Worm (Caenorhabditis elegans) whole organism, L4 larva: Measurements from ENCODE around the gene Y43F8B.19.

Experiments
- D1046.2 ChIP-seq: fragments of 200-800 bp; sonication (Bioruptor generic); IDR thresholded peaks from 2 replicates; pipeline ENCODE4 v1.3.6; 2022; ENCODE audit warnings: missing genetic modification characterization, missing compliant biosample characterization
- F26F4.8 ChIP-seq: fragments of 200-800 bp; sonication (Bioruptor generic); conservative IDR thresholded peaks from 2 replicates; pipeline ENCODE4 v1.3.6; 2022; ENCODE audit warnings: missing genetic modification characterization, missing compliant biosample characterization
- F44E2.7 ChIP-seq: fragments of 200-800 bp; sonication (Bioruptor generic); IDR thresholded peaks from 2 replicates; pipeline ENCODE4 v2.1.2; 2022; ENCODE audit warnings: missing genetic modification characterization, missing compliant biosample characterization
- F49E8.2 ChIP-seq: sonication (generic microtip); optimal IDR thresholded peaks from 2 replicates; lab custom pipeline; 2016; ENCODE audit warnings: missing compliant biosample characterization, mild to moderate bottlenecking, missing genetic modification characterization, borderline replicate concordance
- R02D3.7 ChIP-seq: fragments of 150-350 bp; sonication (generic microtip); optimal IDR thresholded peaks from 3 replicates; lab custom pipeline; 2014; ENCODE audit warnings: missing biosample characterization, missing genetic modification characterization
- T20F7.1 ChIP-seq: fragments of 200-800 bp; sonication (Bioruptor generic); optimal IDR thresholded peaks from 2 replicates; lab custom pipeline; 2018; ENCODE audit warnings: mild to moderate bottlenecking, missing genetic modification characterization, missing compliant biosample characterization
- T26A8.4 ChIP-seq: fragments of 200-800 bp; sonication (Bioruptor generic); IDR thresholded peaks from 2 replicates; pipeline ENCODE4 v1.3.6; 2022; ENCODE audit warnings: missing genetic modification characterization, missing compliant biosample characterization
- Y105C5A.15 ChIP-seq: fragments of 200-800 bp; sonication (Bioruptor generic); IDR thresholded peaks from 2 replicates; pipeline ENCODE4 v1.3.6; 2022; ENCODE audit warnings: missing genetic modification characterization, missing compliant biosample characterization
- Y75B8A.6 ChIP-seq: fragments of 200-800 bp; sonication (Bioruptor generic); IDR thresholded peaks from 2 replicates; pipeline ENCODE4 v1.3.6; 2022; ENCODE audit warnings: missing genetic modification reagents, missing genetic modification characterization, missing compliant biosample characterization
- ZK337.2 ChIP-seq: fragments of 200-800 bp; sonication (Bioruptor generic); IDR thresholded peaks from 2 replicates; pipeline ENCODE4 v1.3.6; 2022; ENCODE audit warnings: missing genetic modification reagents, missing genetic modification characterization, missing compliant biosample characterization
- aly-2 ChIP-seq: sonication (generic microtip); optimal IDR thresholded peaks from 2 replicates; lab custom pipeline; 2018; ENCODE audit warnings: missing biosample characterization, missing genetic modification characterization
- arid-1 ChIP-seq: fragments of 200-800 bp; sonication (Bioruptor generic); conservative IDR thresholded peaks from 2 replicates; pipeline ENCODE4 v1.3.6; 2022; ENCODE audit warnings: missing genetic modification reagents, missing genetic modification characterization, missing compliant biosample characterization
- attf-4 ChIP-seq: sonication (generic microtip); optimal IDR thresholded peaks from 3 replicates; lab custom pipeline; 2017; ENCODE audit warnings: missing biosample characterization, missing genetic modification characterization
- daf-8 ChIP-seq: fragments of 200-800 bp; sonication (Bioruptor generic); IDR thresholded peaks from 2 replicates; pipeline ENCODE4 v1.3.6; 2022; ENCODE audit warnings: missing genetic modification characterization, missing compliant biosample characterization
- dmd-8 ChIP-seq: fragments of 200-800 bp; sonication (Bioruptor generic); IDR thresholded peaks from 2 replicates; pipeline ENCODE4 v1.3.6; 2022; ENCODE audit warnings: missing genetic modification characterization, missing compliant biosample characterization
- dmd-9 ChIP-seq: fragments of 200-800 bp; sonication (Bioruptor generic); IDR thresholded peaks from 2 replicates; pipeline ENCODE4 v1.3.6; 2022; ENCODE audit warnings: missing genetic modification reagents, missing genetic modification characterization, missing compliant biosample characterization
- duxl-1 ChIP-seq: sonication (generic microtip); optimal IDR thresholded peaks from 2 replicates; lab custom pipeline; 2016; ENCODE audit warnings: mild to moderate bottlenecking, missing genetic modification characterization, moderate library complexity, missing compliant biosample characterization; ENCODE audit not compliant: poor library complexity
- hlh-30 ChIP-seq: sonication (generic microtip); optimal IDR thresholded peaks from 2 replicates; lab custom pipeline; 2017; ENCODE audit warnings: antibody characterized with exemption, mild to moderate bottlenecking, missing genetic modification characterization, missing compliant biosample characterization; ENCODE audit not compliant: insufficient read depth
- lin-29 ChIP-seq: fragments of 200-800 bp; sonication (Bioruptor generic); IDR thresholded peaks from 2 replicates; pipeline ENCODE4 v1.3.6; 2022; ENCODE audit warnings: missing genetic modification reagents, missing genetic modification characterization, missing compliant biosample characterization
- madf-9 ChIP-seq: fragments of 200-800 bp; sonication (Bioruptor generic); conservative IDR thresholded peaks from 2 replicates; pipeline ENCODE4 v1.3.6; 2022; ENCODE audit warnings: missing genetic modification reagents, missing genetic modification characterization, missing compliant biosample characterization
- mdt-29 ChIP-seq: fragments of 200-800 bp; sonication (Bioruptor generic); IDR thresholded peaks from 2 replicates; pipeline ENCODE4 v1.3.6; 2022; ENCODE audit warnings: missing genetic modification reagents, missing genetic modification characterization, missing compliant biosample characterization
- nhr-102 ChIP-seq: sonication (generic microtip); optimal IDR thresholded peaks from 2 replicates; lab custom pipeline; 2016; ENCODE audit warnings: mild to moderate bottlenecking, missing genetic modification characterization, moderate library complexity, missing compliant biosample characterization
- nhr-237 ChIP-seq: sonication (generic microtip); optimal IDR thresholded peaks from 2 replicates; lab custom pipeline; 2017; ENCODE audit warnings: missing biosample characterization, missing genetic modification characterization
- nhr-25 ChIP-seq: sonication (generic microtip); optimal IDR thresholded peaks from 2 replicates; lab custom pipeline; 2017; ENCODE audit warnings: missing genetic modification characterization, mild to moderate bottlenecking, missing compliant biosample characterization, antibody characterized with exemption, moderate library complexity, borderline replicate concordance; ENCODE audit not compliant: insufficient read depth
- nhr-28 ChIP-seq: fragments of 150-350 bp; optimal IDR thresholded peaks from 2 replicates; lab custom pipeline; 2014; ENCODE audit warnings: missing biosample characterization, missing genetic modification characterization
- nhr-48 ChIP-seq: sonication (generic microtip); optimal IDR thresholded peaks from 2 replicates; lab custom pipeline; 2016; ENCODE audit warnings: mild to moderate bottlenecking, missing genetic modification characterization, missing compliant biosample characterization
- pqm-1 ChIP-seq: sonication (generic microtip); optimal IDR thresholded peaks from 2 replicates; lab custom pipeline; 2017; ENCODE audit warnings: missing biosample characterization, missing genetic modification characterization
- set-16 ChIP-seq: fragments of 200-800 bp; sonication (Bioruptor generic); IDR thresholded peaks from 2 replicates; pipeline ENCODE4 v1.3.6; 2022; ENCODE audit warnings: missing genetic modification reagents, missing genetic modification characterization, missing compliant biosample characterization
- snpc-1.2 ChIP-seq: fragments of 200-800 bp; sonication (Bioruptor generic); IDR thresholded peaks from 2 replicates; pipeline ENCODE4 v1.3.6; 2022; ENCODE audit warnings: missing genetic modification reagents, missing genetic modification characterization, missing compliant biosample characterization
- spr-1 ChIP-seq: sonication (generic microtip); optimal IDR thresholded peaks from 2 replicates; lab custom pipeline; 2016; ENCODE audit warnings: mild to moderate bottlenecking, missing genetic modification characterization, missing compliant biosample characterization
- tra-1 ChIP-seq: fragments of 200-800 bp; sonication (Bioruptor generic); IDR thresholded peaks from 2 replicates; pipeline ENCODE4 v1.3.6; 2022; ENCODE audit warnings: missing genetic modification reagents, missing genetic modification characterization, missing compliant biosample characterization
- unc-39 ChIP-seq: sonication (generic microtip); optimal IDR thresholded peaks from 2 replicates; lab custom pipeline; 2017; ENCODE audit warnings: missing biosample characterization, missing genetic modification characterization
- unc-62 ChIP-seq, 3 experiments: fragments of 150-350 bp in 1 of 3; sonication (generic microtip); optimal IDR thresholded peaks in 2 of 3; peaks in 1 of 3; 1 replicate in 1 of 3; 2 replicates in 2 of 3; lab custom pipeline; 2014 to 2017; ENCODE audit warnings: missing biosample characterization in 3 of 3, missing genetic modification characterization in 3 of 3, missing genetic modification reagents in 3 of 3, missing genotype in 1 of 3
- zfp-2 ChIP-seq: sonication (generic microtip); optimal IDR thresholded peaks from 2 replicates; lab custom pipeline; 2016; ENCODE audit warnings: mild to moderate bottlenecking, missing genetic modification characterization, missing compliant biosample characterization
- ztf-11 ChIP-seq: fragments of 150-350 bp; optimal IDR thresholded peaks from 2 replicates; lab custom pipeline; 2014; ENCODE audit warnings: missing biosample characterization, missing genetic modification characterization
- ztf-7 ChIP-seq: fragments of 150-350 bp; optimal IDR thresholded peaks from 2 replicates; lab custom pipeline; 2014; ENCODE audit warnings: missing biosample characterization, missing genetic modification characterization

Gene Y43F8B.19

DNA sequence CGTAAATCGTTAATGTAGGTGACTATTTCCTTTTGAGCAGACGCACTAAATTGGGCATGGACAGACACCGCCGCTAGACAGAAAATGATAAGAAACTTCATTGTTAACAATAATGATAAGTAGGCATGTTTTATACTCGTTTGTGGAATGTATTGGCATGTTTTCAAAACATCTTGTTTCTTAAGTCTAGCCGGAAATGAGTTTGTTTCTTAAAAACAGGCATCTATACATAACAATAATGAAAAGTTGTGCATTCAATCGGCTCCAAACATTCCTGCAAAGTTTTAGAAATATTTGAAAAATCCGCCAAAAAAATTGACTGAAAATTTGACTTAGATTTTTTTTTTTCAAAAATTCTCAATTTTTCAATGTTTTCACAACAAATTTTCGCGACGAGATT, 16.5 kb downstream of the Y43F8B.19 start, which contains the start of gene scl-21:
scl-21 (minus strand) TSS at position 101 of the 400 bp plus-strand sequence.
- TF ChIP-seq madf-9 = no peak
- no peak for TF ChIP-seq daf-8 (GFP tag; lab: Robert Waterston, UW)
- no peak for TF ChIP-seq F26F4.8 (GFP tag; lab: Robert Waterston, UW)

DNA sequence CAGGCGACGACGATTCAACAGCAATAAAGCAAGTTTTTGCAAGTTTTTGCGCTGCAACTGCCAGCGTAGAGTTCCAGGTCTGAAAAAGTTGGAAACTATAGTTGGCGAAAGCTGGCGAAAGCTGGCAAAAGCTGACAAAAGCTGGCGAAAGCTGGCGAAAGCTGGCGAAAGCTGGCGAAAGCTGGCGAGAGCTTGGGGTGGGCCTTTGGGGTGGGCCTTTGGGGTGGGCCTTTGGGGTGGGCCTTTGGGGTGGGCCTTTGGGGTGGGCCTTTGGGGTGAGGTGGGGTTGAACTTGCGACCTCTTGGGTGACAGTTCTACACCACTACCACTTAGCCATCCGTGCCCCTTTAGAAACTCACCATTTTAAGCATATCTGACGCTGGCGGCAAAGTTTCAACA, 17.0 kb downstream of the Y43F8B.19 start:
- TF ChIP-seq aly-2 = no peak
- TF ChIP-seq F26F4.8 (GFP tag; lab: Robert Waterston, UW) = no peak
- peak; percentile 89 for TF ChIP-seq set-16 (GFP tag; lab: Robert Waterston, UW)
- no peak for TF ChIP-seq F49E8.2
- TF ChIP-seq snpc-1.2 (GFP tag; lab: Robert Waterston, UW) = 0 out of 2 replicates have a peak, but pooled peaks have one; percentile 20

DNA sequence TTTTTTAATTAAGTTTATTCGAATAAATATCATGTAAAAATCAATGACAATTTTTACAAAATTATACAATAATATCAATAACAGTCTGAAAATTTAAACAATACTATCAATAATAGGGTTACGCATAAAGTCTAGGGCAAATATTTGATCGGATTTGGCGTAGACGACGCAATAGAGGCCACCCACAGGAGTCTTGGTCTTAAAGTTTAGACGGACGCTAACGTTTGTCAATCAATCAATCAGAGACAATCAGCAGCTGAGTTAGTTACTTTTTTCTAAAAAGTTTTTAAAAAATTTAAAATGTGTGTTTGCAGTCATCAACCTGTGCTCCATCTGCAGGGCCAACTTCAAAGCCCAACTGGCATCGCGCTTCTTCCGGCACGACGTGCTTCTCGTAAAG, 20.8 kb downstream of the Y43F8B.19 start, which contains the start of gene Y43F8B.29:
Y43F8B.29 (plus strand) TSS at position 301 of the 400 bp plus-strand sequence.
- TF ChIP-seq Y105C5A.15 (GFP tag; lab: Robert Waterston, UW) (no peak), T20F7.1 (GFP tag; lab: Kevin White, UChicago) (no peak), dmd-9 (no peak), ZK337.2 (GFP tag; lab: Robert Waterston, UW) (no peak), attf-4 (no peak), nhr-28 (no peak), spr-1 (tag; lab: Kevin White, UChicago) (no peak), hlh-30 (no peak), Y75B8A.6 (GFP tag; lab: Robert Waterston, UW) (no peak), R02D3.7 (tag; lab: Kevin White, UChicago) (no peak), mdt-29 (GFP tag; lab: Robert Waterston, UW) (no peak), lin-29 (GFP tag; lab: Robert Waterston, UW) (no peak), nhr-237 (tag; lab: Kevin White, UChicago) (no peak), unc-62 (GFP tag; optimal IDR thresholded peaks at IDR 0.05 in 1 of 2; lab: Kevin White, UChicago) (no peak), unc-62 (tag; optimal IDR thresholded peaks at IDR 0.05; lab: Kevin White, UChicago) (no peak), ztf-11 (no peak), nhr-25 (no peak), T26A8.4 (GFP tag; lab: Robert Waterston, UW) (no peak), arid-1 (GFP tag; lab: Robert Waterston, UW) (no peak), nhr-102 (tag; lab: Kevin White, UChicago) (no peak), dmd-8 (no peak)

DNA sequence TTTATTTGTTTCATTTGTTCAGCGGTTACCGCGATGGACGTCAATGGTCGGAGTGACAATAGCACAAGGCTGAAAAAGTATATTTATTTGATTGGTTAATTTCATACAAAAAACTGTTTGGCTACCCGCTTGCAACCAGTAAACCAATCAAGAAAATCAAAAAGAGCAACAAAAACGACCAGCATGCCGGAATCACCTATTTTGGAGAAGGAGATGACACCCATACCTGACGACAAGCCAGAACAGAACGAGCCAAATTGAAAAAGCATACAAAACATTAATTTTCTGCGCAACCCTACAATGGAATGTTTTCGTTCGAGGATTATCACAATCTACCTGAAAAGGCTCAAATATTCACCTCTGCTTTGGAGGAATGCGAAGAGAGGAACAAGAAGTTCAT, 21.6 kb downstream of the Y43F8B.19 start, which contains the start of gene Y43F8B.7:
Y43F8B.7 (plus strand) TSS at position 301 of the 400 bp plus-strand sequence.
- TF ChIP-seq daf-8 (GFP tag; lab: Robert Waterston, UW) (no peak), pqm-1 (no peak), unc-39 (tag; lab: Kevin White, UChicago) (no peak), zfp-2 (tag; lab: Kevin White, UChicago) (no peak), tra-1 (GFP tag; lab: Robert Waterston, UW) (no peak), nhr-48 (tag; lab: Kevin White, UChicago) (no peak), ztf-7 (tag; lab: Kevin White, UChicago) (no peak), F44E2.7 (GFP tag; lab: Robert Waterston, UW) (no peak), D1046.2 (GFP tag; lab: Robert Waterston, UW) (no peak), aly-2 (no peak), duxl-1 (no peak)
